Fruit fly (Drosophila melanogaster): ENCODE results near the gene Dhrs4.

Gene Dhrs4

dm6 chr3L:5187572-5187934 lies 46.1 kb upstream of the Dhrs4 start (continued):
- TF ChIP-seq CG14667 (GFP tag; IDR thresholded peaks at IDR 0.05) (peak; percentile 62; the same call in 1 of the 2 replicates), CG4820 (GFP tag; optimal IDR thresholded peaks at IDR 0.05) (peak; percentile 57), az2 (GFP tag; optimal IDR thresholded peaks at IDR 0.05) (peak; percentile 42), CG11504 (tag; optimal IDR thresholded peaks at IDR 0.05) (peak; percentile 69), Aef1 (GFP tag; IDR thresholded peaks at IDR 0.05) (peak; percentile 40; the same call in 2 of the 3 replicates), prd (optimal IDR thresholded peaks at IDR 0.05) (no peak), prd (GFP tag; IDR thresholded peaks at IDR 0.05) (peak; percentile 79), disco-r (GFP tag; optimal IDR thresholded peaks at IDR 0.05) (no peak), vvl (GFP tag; IDR thresholded peaks at IDR 0.05) (peak; percentile 79), Asciz (GFP tag; optimal IDR thresholded peaks at IDR 0.05) (peak; percentile 64), lab (GFP tag; optimal IDR thresholded peaks at IDR 0.05) (peak; percentile 38), sc (optimal IDR thresholded peaks at IDR 0.05) (no peak), sc (GFP tag; optimal IDR thresholded peaks at IDR 0.05) (peak; percentile 38), CG12744 (GFP tag; optimal IDR thresholded peaks at IDR 0.05) (no peak), CoRest (tag; optimal IDR thresholded peaks at IDR 0.05) (peak; percentile 53), Gsc (GFP tag; IDR thresholded peaks at IDR 0.05) (0 out of 2 replicates have a peak, but pooled peaks have one; percentile 10), H2.0 (GFP tag; IDR thresholded peaks at IDR 0.05) (peak; percentile 66), chif (GFP tag; optimal IDR thresholded peaks at IDR 0.05) (peak; percentile 33 to 66), Mrtf (GFP tag; IDR thresholded peaks at IDR 0.05) (peak; percentile 55; the same call in 2 of the 3 replicates), schlank (tag; optimal IDR thresholded peaks at IDR 0.05) (peak; percentile 2), CG6272 (GFP tag; IDR thresholded peaks at IDR 0.05) (no peak), CG18599 (GFP tag; optimal IDR thresholded peaks at IDR 0.05) (peak; percentile 4), CG9609 (GFP tag; optimal IDR thresholded peaks at IDR 0.05) (peak; percentile 51), Hr3 (GFP tag; optimal IDR thresholded peaks at IDR 0.05) (peak; percentile 38), knrl (GFP tag; IDR thresholded peaks at IDR 0.05; ENCODE audit: partially characterized antibody) (no peak), CG32532 (GFP tag; IDR thresholded peaks at IDR 0.05) (peak; percentile 60), CG4404 (GFP tag; IDR thresholded peaks at IDR 0.05) (peak; percentile 48), H15 (GFP tag; IDR thresholded peaks at IDR 0.05) (0 out of 3 replicates have a peak, but pooled peaks have one; percentile 50), dmrt11E (tag; optimal IDR thresholded peaks at IDR 0.05) (peak; percentile 85), ranshi (GFP tag; IDR thresholded peaks at IDR 0.05) (peak; percentile 73; the same call in 1 of the 2 replicates), CG31365 (tag; optimal IDR thresholded peaks at IDR 0.05) (no peak), sna (GFP tag; IDR thresholded peaks at IDR 0.05; ENCODE audit: partially characterized antibody) (no peak), ham (GFP tag; IDR thresholded peaks at IDR 0.05) (no peak), gsb (GFP tag; IDR thresholded peaks at IDR 0.05) (no peak), Hand (GFP tag; optimal IDR thresholded peaks at IDR 0.05) (no peak), CG12391 (tag; optimal IDR thresholded peaks at IDR 0.05) (peak; percentile 73), CG7745 (tag; optimal IDR thresholded peaks at IDR 0.05) (no peak), CG4854 (GFP tag; optimal IDR thresholded peaks at IDR 0.05) (peak; percentile 14), CG6689 (GFP tag; IDR thresholded peaks at IDR 0.05) (peak; percentile 74), CG3163 (GFP tag; optimal IDR thresholded peaks at IDR 0.05) (no peak), CG6683 (GFP tag; optimal IDR thresholded peaks at IDR 0.05) (no peak), CG10274 (GFP tag; optimal IDR thresholded peaks at IDR 0.05) (no peak), gem (tag; optimal IDR thresholded peaks at IDR 0.05) (peak; percentile 80), CG14014 (GFP tag; IDR thresholded peaks at IDR 0.05) (peak; percentile 71), CG10431 (GFP tag; optimal IDR thresholded peaks at IDR 0.05) (no peak), sr (GFP tag; IDR thresholded peaks at IDR 0.05) (no peak), mld (GFP tag; IDR thresholded peaks at IDR 0.05; ENCODE audit: partially characterized antibody) (no peak), BtbVII (GFP tag; optimal IDR thresholded peaks at IDR 0.05) (no peak), br (optimal IDR thresholded peaks at IDR 0.05) (no peak), Poxn (GFP tag; IDR thresholded peaks at IDR 0.05) (no peak), sug (tag; optimal IDR thresholded peaks at IDR 0.05) (no peak), bbx (GFP tag; IDR thresholded peaks at IDR 0.05; ENCODE audit: partially characterized antibody) (no peak)
